Worm (Caenorhabditis elegans): ENCODE data around the gene F59B10.6.

F59B10.6 gene

DNA sequence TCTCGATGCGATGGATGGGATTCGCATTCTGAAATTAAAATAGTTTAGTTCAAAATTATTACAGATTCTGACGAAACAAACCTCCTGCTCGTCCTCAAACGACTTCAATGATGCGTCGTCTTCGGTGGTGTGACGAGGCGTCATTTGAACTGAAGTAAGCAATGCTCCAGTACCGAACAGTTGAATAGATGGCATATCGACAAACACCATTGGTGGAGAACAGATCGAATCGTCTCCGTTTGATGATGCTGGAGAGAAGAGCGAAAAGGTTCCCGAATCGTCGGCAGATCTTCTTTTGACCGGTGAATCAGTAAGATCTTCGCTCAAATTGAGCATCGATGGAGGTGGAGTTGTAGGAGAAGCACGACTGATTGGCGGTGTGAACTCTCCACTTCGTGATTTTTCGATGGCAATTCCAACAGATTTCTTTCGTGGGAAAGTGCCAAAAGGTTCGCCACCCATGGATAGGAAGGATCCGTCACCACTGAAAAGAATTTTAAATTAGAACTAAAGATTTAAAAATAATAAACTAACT, 20.2 kb upstream of the F59B10.6 start:
- TF ChIP-seq him-1 (tag; optimal IDR thresholded peaks at IDR 0.05) (no peak), W03F9.2 (tag; optimal IDR thresholded peaks at IDR 0.05) (peak; percentile 8)

DNA sequence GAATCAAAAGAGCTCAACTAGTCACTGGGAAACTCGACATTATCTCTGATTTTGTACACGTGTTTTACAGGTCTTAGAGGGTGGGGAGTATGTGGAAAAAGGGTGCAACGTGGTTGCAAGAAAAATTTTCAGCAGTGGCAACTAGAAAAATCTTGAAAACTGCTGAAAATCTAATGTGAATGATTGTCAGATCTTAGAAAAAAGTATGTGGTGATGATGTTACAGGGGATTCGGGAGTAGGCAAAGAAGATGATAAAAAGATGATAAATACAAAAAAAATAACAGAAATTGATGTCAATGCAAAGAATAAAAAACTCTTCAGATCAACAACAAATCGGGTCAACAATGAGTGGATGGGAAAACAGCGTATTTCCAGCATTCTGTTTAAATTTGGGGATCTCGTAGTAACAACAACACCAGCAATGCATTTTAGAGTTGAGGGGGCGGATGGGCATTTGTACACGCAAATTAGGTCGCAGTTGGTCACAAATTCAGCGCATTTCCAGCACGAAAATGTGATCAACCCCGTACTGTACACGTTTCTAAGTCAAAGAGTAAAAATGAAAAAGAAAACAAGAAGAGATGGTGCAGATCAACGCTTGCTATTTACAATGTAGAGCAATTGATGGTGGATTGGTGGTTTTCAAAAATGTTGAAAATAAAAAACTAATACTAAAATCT, 19.3 kb upstream of the F59B10.6 start:
- TF ChIP-seq W03F9.2 (tag; optimal IDR thresholded peaks at IDR 0.05): no peak
- TF ChIP-seq him-1 (tag; optimal IDR thresholded peaks at IDR 0.05): peak; percentile 24
- no peak for TF ChIP-seq dao-5 (tag; optimal IDR thresholded peaks at IDR 0.05)

DNA sequence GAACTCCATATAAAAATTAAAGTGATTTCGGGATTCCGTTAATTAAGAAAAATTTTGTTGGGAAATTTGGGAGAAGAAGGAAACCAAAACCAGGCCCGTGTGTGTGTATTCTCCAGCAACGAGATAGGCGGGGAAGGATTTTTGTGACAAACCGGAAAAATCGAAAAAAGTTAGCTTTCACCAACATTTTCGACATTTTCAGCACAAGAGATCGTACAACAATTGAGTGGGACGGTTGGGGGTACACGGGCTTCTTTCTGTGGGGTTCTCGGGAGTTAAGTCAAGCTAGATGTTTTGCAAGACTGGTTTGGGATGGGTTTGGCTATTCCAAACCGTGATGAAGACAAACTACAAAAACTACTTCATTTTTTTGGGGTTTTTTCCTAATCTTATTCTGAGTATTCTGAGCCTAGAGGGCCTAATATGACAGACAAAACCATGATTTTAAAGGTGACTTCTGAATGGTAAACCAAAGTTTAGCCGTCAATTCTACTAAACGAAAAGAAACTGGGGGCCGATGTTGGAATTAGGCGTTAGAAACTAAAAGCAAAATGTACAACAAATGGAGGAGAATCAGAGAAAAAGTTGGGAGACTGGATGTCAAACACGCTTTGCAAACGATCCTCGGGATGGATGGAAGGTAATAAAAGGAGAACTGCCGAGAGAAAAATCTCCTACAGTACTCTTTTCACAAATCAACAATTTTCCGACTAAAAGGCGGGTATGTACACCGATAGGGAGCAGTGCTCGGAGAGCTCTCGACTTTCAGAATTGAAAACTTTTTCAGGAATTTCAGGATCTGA, 18.6 kb upstream of the F59B10.6 start:
- TF ChIP-seq him-1 (tag; optimal IDR thresholded peaks at IDR 0.05) (no peak), W03F9.2 (tag; optimal IDR thresholded peaks at IDR 0.05) (no peak), dao-5 (tag; optimal IDR thresholded peaks at IDR 0.05) (no peak)

ce11 chrII:10541923-10542486, 17.7 kb upstream of the F59B10.6 start, which contains the start of gene pro-1:
pro-1 (minus strand) TSS chrII:10541996.
- peak; percentile 62 for TF ChIP-seq dao-5 (tag; optimal IDR thresholded peaks at IDR 0.05)
- peak; percentile 90 for TF ChIP-seq W03F9.2 (tag; optimal IDR thresholded peaks at IDR 0.05)
- TF ChIP-seq him-1 (tag; optimal IDR thresholded peaks at IDR 0.05): peak; percentile 88

DNA sequence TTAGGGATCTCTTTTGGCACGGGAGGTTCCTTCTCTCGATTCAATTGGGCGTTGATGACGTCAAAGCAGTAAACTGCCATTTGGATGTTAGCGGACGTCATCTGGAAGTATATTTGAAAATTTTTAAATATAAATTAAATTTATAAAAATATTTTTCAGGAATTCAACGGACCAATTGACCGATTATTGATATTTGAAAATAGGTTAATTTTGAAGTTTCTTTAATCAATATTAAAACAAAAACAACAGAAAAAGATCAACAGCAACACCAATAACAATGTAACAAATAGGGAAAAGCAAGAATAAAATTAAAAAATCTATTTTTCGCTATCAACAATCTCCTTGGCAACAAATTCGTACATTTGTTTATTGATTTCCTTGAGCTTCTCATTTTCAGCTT, 15.0 kb upstream of the F59B10.6 start, which contains the start of gene R166.3:
Gene R166.3, minus strand, starts transcription at position 101 of the 400 bp plus-strand sequence.
- TF ChIP-seq dao-5 (tag; optimal IDR thresholded peaks at IDR 0.05) (no peak), W03F9.2 (tag; optimal IDR thresholded peaks at IDR 0.05) (no peak), him-1 (tag; optimal IDR thresholded peaks at IDR 0.05) (no peak)

ce11 chrII:10537988-10538387, 13.7 kb upstream of the F59B10.6 start:
- peak; percentile 71 for TF ChIP-seq him-1 (tag; optimal IDR thresholded peaks at IDR 0.05)
- TF ChIP-seq W03F9.2 (tag; optimal IDR thresholded peaks at IDR 0.05): no peak

- no peak for TF ChIP-seq dao-5 (tag; optimal IDR thresholded peaks at IDR 0.05)
- no peak for TF ChIP-seq W03F9.2 (tag; optimal IDR thresholded peaks at IDR 0.05)
- no peak for TF ChIP-seq him-1 (tag; optimal IDR thresholded peaks at IDR 0.05)
Measured at ce11 chrII:10537571-10537970, 13.3 kb upstream of the F59B10.6 start, which contains the start of gene R166.2. R166.2 (minus strand) TSS chrII:10537671.

- TF ChIP-seq W03F9.2 (tag; optimal IDR thresholded peaks at IDR 0.05): no peak
- TF ChIP-seq dao-5 (tag; optimal IDR thresholded peaks at IDR 0.05): no peak
- no peak for TF ChIP-seq him-1 (tag; optimal IDR thresholded peaks at IDR 0.05)
Measured at ce11 chrII:10533985-10534384, 9.7 kb upstream of the F59B10.6 start.

ce11 chrII:10531604-10532003, 7.3 kb upstream of the F59B10.6 start:
- no peak for TF ChIP-seq him-1 (tag; optimal IDR thresholded peaks at IDR 0.05)
- no peak for TF ChIP-seq dao-5 (tag; optimal IDR thresholded peaks at IDR 0.05)
- TF ChIP-seq W03F9.2 (tag; optimal IDR thresholded peaks at IDR 0.05): no peak

DNA sequence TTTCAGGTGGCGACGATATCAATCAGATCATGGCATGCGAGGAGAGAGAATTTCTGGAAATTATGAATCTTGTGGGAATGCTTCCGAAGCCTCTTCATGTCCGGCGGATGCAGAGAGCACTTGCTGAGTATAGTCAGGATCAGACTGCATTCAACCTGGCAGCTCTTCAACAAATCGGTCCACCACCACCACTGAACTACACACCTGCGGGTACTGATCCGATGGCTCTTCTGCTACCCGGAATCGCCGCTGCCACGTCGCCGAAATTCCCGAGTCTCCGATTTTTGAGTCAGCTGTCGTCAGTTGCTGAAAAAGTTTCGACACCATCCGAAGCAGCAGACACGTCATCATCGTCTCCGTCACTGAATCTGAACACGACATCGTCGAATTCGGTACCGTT, 6.6 kb upstream of the F59B10.6 start:
- TF ChIP-seq dao-5 (tag; optimal IDR thresholded peaks at IDR 0.05) (no peak), W03F9.2 (tag; optimal IDR thresholded peaks at IDR 0.05) (no peak), him-1 (tag; optimal IDR thresholded peaks at IDR 0.05) (no peak)

ce11 chrII:10529218-10529751, 5.0 kb upstream of the F59B10.6 start:
- TF ChIP-seq him-1 (tag; optimal IDR thresholded peaks at IDR 0.05): no peak
- TF ChIP-seq dao-5 (tag; optimal IDR thresholded peaks at IDR 0.05): no peak
- no peak for TF ChIP-seq W03F9.2 (tag; optimal IDR thresholded peaks at IDR 0.05)

DNA sequence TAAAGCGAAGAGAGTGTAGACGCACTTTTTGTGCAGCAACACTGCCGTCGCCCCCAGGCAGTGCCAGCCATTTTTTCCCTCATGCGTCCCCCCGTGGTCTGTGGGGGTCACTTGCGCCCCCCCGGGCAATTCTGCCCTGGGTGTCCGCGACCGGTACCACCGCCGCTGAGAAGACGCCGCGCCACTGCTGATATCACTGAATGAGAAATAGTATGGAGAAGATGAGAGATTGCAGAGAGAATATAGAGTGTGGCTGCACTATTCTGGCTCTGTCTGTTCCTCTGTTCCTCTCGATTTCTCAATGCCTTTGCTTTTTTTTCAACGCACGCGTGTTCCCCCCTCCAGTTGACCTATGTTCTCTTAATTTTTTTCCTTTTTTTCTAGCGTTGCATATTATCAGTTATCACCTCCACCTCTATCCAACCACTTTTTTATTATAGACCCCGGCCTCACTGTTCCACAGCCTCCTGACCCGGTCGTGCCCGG, 3.4 kb upstream of the F59B10.6 start, which contains the start of gene mab-10:
Gene mab-10, plus strand, starts transcription at position 436 of the 486 bp plus-strand sequence.
- TF ChIP-seq W03F9.2 (tag; optimal IDR thresholded peaks at IDR 0.05) (no peak), dao-5 (tag; optimal IDR thresholded peaks at IDR 0.05) (no peak), him-1 (tag; optimal IDR thresholded peaks at IDR 0.05) (peak; percentile 34)

- no peak for TF ChIP-seq dao-5 (tag; optimal IDR thresholded peaks at IDR 0.05)
- no peak for TF ChIP-seq him-1 (tag; optimal IDR thresholded peaks at IDR 0.05)
- no peak for TF ChIP-seq W03F9.2 (tag; optimal IDR thresholded peaks at IDR 0.05)
Measured at ce11 chrII:10525134-10525533, 860 bp upstream of the F59B10.6 start.
